Worm (Caenorhabditis elegans) whole organism, young adult: ENCODE measurements around the gene asp-18.

Experiments used
- F23B12.7 ChIP-seq: sonication (generic microtip); optimal IDR thresholded peaks from 2 replicates; lab custom pipeline; 2017; ENCODE audit warnings: missing genetic modification characterization, mild to moderate bottlenecking, missing compliant biosample characterization, antibody characterized with exemption, moderate library complexity; ENCODE audit not compliant: insufficient read depth
- F33H1.4 ChIP-seq: fragments of 200-800 bp; sonication (Bioruptor generic); IDR thresholded peaks from 2 replicates; pipeline ENCODE4 v1.3.6; 2022; ENCODE audit warnings: missing genetic modification reagents, missing genetic modification characterization, missing compliant biosample characterization
- ama-1 ChIP-seq, 3 experiments: fragments of 150-350 bp in 1 of 3; sonication (generic microtip) in 2 of 3; optimal IDR thresholded peaks; 2 replicates each; lab custom pipeline; 2014 to 2018; ENCODE audit warnings: missing biosample characterization in 2 of 3, missing genetic modification characterization in 2 of 3, missing genetic modification reagents in 2 of 3
- attf-5 ChIP-seq: fragments of 200-800 bp; sonication (Bioruptor generic); optimal IDR thresholded peaks from 2 replicates; lab custom pipeline; 2018; ENCODE audit warnings: mild to moderate bottlenecking, missing genetic modification characterization, missing compliant biosample characterization
- bed-2 ChIP-seq: fragments of 200-800 bp; sonication (Bioruptor generic); IDR thresholded peaks from 2 replicates; pipeline ENCODE4 v1.3.6; 2022; ENCODE audit warnings: missing genetic modification reagents, missing genetic modification characterization, missing compliant biosample characterization
- lin-35 ChIP-seq, 3 experiments: fragments of 150-350 bp in 2 of 3; sonication (generic microtip) in 1 of 3; optimal IDR thresholded peaks; 2 replicates each; lab custom pipeline; 2014 to 2018; ENCODE audit warnings: missing biosample characterization in 3 of 3, missing genetic modification characterization in 3 of 3, missing genetic modification reagents in 3 of 3
- nhr-90 ChIP-seq: sonication (generic microtip); optimal IDR thresholded peaks from 2 replicates; lab custom pipeline; 2016; ENCODE audit warnings: missing genotype, mild to moderate bottlenecking, missing genetic modification characterization, missing compliant biosample characterization
- rcor-1 ChIP-seq: fragments of 200-800 bp; sonication (Bioruptor generic); IDR thresholded peaks from 2 replicates; pipeline ENCODE4 v1.3.6; 2022; ENCODE audit warnings: missing genetic modification reagents, missing genetic modification characterization, missing compliant biosample characterization
- ztf-25 ChIP-seq: fragments of 200-800 bp; sonication (Bioruptor generic); IDR thresholded peaks from 2 replicates; pipeline ENCODE4 v1.3.6; 2022; ENCODE audit warnings: missing genetic modification reagents, missing genetic modification characterization, missing compliant biosample characterization

DNA sequence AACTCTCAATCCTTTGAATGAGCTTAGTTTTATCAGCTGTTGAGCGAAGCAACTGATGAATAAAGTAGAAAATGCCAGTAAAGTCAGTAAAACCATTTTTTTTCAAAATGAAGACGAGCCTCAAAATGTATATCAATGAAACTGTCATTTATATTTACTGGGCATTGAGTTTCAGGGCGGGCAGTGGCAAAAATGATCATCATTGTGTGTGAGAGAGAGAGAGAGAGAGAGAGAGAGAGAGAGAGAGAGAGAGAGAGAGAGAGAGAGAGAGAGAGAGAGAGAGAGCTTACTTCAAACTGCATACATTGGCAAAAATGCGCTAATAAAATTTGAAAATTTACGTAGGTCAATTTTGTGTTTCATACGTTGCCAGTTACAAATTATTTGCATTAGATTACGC, 28.7 kb upstream of the asp-18 start, which contains the start of gene F11D11.3:
- TF ChIP-seq F33H1.4 (GFP tag; lab: Robert Waterston, UW): no peak
- TF ChIP-seq nhr-90 (tag; lab: Kevin White, UChicago): no peak
- TF ChIP-seq attf-5 (GFP tag; lab: Kevin White, UChicago): no peak
- no peak for TF ChIP-seq F23B12.7
- TF ChIP-seq ama-1 (optimal IDR thresholded peaks at IDR 0.05; lab: Kevin White, UChicago): no peak
- TF ChIP-seq ama-1 (GFP tag; optimal IDR thresholded peaks at IDR 0.05; lab: Kevin White, UChicago): no peak
- no peak for TF ChIP-seq bed-2 (GFP tag; lab: Robert Waterston, UW)
- TF ChIP-seq rcor-1: no peak
- no peak for TF ChIP-seq lin-35 (GFP tag; optimal IDR thresholded peaks at IDR 0.05; lab: Kevin White, UChicago)
- no peak for TF ChIP-seq ztf-25 (GFP tag; lab: Robert Waterston, UW)
